Fruit fly (Drosophila melanogaster): ENCODE measurements around the gene fit.

Gene fit

DNA sequence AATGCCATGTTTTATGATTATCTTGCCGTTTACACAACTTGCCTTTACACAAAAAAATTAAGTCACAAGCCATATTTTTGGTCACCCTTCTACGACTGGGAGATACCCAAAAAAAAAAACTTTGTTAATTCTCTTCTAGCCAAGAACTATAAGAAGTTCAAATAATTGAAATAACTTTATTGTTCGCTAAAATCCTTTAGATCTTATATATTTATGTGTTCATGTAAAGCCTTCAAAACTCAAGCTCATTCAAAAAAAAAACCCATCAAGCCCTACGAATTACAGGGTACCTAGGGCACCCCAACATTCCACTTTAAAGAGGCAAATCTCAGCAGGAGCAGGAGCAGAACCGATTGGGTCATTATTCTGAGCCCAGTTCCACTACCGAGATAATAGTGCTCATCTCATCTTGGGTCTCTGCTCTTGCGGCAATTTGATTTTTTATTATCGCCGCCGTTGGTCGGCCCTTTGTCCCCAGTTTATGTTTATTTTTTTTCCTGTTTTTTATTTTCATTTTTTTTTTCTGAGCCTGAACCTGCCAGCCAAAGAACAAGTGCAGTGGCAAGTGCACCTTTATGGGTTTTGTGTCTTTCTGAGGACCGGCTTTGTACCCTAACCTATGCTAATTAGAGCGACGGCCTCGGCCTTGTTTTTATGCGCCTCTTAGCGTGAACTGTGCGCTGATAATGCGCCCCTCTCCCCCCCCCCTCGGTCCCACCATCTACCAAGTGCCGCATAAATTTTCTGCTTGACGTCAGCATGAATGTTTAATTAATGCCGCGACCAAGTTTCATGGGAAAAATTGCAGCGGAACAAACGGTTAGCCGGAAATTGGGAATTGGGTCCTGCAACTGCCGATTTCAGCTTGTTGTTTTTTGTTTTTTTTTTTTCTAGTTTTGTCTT, 42.5 kb downstream of the fit start:
- TF ChIP-seq ttk (optimal IDR thresholded peaks at IDR 0.05) (no peak), psq (optimal IDR thresholded peaks at IDR 0.05) (no peak), Myc (optimal IDR thresholded peaks at IDR 0.05) (no peak), h (optimal IDR thresholded peaks at IDR 0.05) (no peak), insv (optimal IDR thresholded peaks at IDR 0.05) (no peak), Sin3A (optimal IDR thresholded peaks at IDR 0.05) (no peak)

DNA sequence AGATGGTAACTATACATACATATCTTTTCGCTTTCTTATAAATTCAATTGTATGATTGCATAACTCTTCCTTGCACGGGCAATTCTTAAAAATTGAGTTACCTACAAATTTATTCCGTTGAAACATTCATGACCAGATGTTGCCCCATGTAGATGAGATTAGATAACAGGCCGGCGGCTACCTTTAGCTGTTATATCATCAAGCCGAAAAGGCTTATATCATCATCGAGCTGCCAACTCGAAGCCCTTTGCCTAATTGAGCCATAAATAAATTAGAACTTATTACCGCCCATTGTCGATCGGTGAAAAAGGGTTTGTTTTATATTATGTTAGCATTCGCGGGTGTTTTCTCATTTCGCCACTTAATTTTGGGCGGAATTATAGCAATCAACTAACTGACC, 43.8 kb downstream of the fit start:
- TF ChIP-seq psq (optimal IDR thresholded peaks at IDR 0.05) (no peak), insv (optimal IDR thresholded peaks at IDR 0.05) (no peak), h (optimal IDR thresholded peaks at IDR 0.05) (no peak), Myc (optimal IDR thresholded peaks at IDR 0.05) (no peak), Sin3A (optimal IDR thresholded peaks at IDR 0.05) (no peak), ttk (optimal IDR thresholded peaks at IDR 0.05) (no peak)

DNA sequence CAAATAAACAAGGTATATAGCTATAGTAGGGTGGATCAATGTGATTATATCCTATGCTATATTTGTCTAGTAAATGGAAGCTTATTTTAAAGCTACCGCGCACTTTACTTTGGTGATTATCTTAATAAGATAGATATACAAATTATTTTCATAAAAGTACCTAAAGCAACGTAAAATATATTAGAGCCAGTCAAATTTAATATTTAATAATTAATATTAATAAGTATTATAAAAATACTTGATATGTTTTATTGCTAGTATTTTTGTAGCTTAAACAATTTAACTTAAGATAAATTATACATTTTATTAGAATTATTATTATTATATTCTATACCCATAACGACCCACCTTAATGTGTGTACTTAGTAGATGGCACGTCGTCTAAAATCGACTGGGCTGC, 44.6 kb downstream of the fit start:
- TF ChIP-seq Sin3A (optimal IDR thresholded peaks at IDR 0.05) = no peak
- TF ChIP-seq insv (optimal IDR thresholded peaks at IDR 0.05) = no peak
- TF ChIP-seq Myc (optimal IDR thresholded peaks at IDR 0.05) = no peak
- no peak for TF ChIP-seq psq (optimal IDR thresholded peaks at IDR 0.05)
- TF ChIP-seq h (optimal IDR thresholded peaks at IDR 0.05) = no peak
- TF ChIP-seq ttk (optimal IDR thresholded peaks at IDR 0.05) = no peak

dm6 chr3R:21838505-21838956, 45.7 kb downstream of the fit start:
- no peak for TF ChIP-seq insv (optimal IDR thresholded peaks at IDR 0.05)
- no peak for TF ChIP-seq psq (optimal IDR thresholded peaks at IDR 0.05)
- TF ChIP-seq Myc (optimal IDR thresholded peaks at IDR 0.05) = no peak
- no peak for TF ChIP-seq Sin3A (optimal IDR thresholded peaks at IDR 0.05)
- TF ChIP-seq ttk (optimal IDR thresholded peaks at IDR 0.05) = no peak
- no peak for TF ChIP-seq h (optimal IDR thresholded peaks at IDR 0.05)

- TF ChIP-seq Sin3A (optimal IDR thresholded peaks at IDR 0.05) (no peak), h (optimal IDR thresholded peaks at IDR 0.05) (no peak), insv (optimal IDR thresholded peaks at IDR 0.05) (no peak), psq (optimal IDR thresholded peaks at IDR 0.05) (no peak), ttk (optimal IDR thresholded peaks at IDR 0.05) (no peak), Myc (optimal IDR thresholded peaks at IDR 0.05) (no peak)
Measured at dm6 chr3R:21837069-21837977, 46.9 kb downstream of the fit start.

DNA sequence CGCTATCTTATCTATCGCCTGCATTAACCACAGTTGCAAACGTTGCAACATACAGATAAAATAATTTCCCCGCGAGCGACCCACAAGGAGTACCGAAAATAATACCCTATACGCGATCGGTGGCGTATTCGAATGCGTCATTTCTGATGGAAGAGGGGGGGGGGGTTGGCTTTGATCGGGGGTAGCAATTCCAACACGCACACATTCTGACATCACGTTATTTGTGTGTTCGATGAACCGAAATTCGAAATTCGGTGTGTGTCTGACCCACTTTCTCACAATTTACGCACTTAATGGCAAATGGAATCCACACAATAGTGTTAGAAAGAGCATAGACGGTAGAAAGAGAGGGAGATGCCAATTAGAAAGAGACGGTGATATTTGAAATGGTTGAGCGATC, 47.6 kb downstream of the fit start:
- no peak for TF ChIP-seq psq (optimal IDR thresholded peaks at IDR 0.05)
- no peak for TF ChIP-seq h (optimal IDR thresholded peaks at IDR 0.05)
- no peak for TF ChIP-seq insv (optimal IDR thresholded peaks at IDR 0.05)
- no peak for TF ChIP-seq ttk (optimal IDR thresholded peaks at IDR 0.05)
- no peak for TF ChIP-seq Myc (optimal IDR thresholded peaks at IDR 0.05)
- no peak for TF ChIP-seq Sin3A (optimal IDR thresholded peaks at IDR 0.05)

- TF ChIP-seq Myc (optimal IDR thresholded peaks at IDR 0.05) (no peak), h (optimal IDR thresholded peaks at IDR 0.05) (no peak), ttk (optimal IDR thresholded peaks at IDR 0.05) (no peak), insv (optimal IDR thresholded peaks at IDR 0.05) (no peak), Sin3A (optimal IDR thresholded peaks at IDR 0.05) (no peak), psq (optimal IDR thresholded peaks at IDR 0.05) (no peak)
Measured at dm6 chr3R:21836201-21836504, 48.1 kb downstream of the fit start.

DNA sequence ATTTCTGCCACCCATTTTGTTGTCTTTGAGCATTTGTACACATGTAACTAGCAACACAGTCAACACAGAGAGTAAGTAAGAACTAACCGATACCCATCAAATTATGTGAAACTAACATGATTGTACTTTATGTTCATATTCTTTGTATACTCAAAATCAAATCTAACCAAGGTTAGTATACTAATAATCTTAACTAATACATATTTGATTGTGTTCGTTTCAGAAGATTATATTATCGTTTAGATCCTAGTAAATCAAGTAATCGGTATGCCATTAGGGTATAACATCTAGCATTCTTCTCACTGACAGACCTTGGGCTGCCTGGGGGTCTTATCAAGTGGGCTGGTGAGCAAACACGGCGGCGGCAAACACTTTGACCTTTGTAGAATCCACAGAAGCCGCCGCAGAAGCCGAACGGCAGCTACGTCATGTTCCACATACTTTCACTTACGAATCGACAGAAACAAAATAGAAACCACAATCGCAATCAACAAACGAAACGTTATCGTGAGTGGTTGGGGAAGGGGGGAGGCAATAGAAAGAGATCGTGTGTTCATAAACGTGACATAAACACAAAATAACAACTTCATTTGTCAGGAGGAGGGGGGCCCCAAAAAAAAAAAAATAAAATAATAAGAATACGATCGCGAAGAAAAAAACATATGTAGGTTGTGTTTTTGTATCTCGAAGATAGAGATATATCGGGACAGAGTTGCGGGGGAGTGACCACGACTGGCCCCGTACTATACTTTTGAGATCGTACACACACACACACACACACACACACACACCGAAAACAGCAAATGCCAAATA, 48.7 kb downstream of the fit start:
- no peak for TF ChIP-seq Myc (optimal IDR thresholded peaks at IDR 0.05)
- TF ChIP-seq ttk (optimal IDR thresholded peaks at IDR 0.05) = no peak
- no peak for TF ChIP-seq h (optimal IDR thresholded peaks at IDR 0.05)
- no peak for TF ChIP-seq Sin3A (optimal IDR thresholded peaks at IDR 0.05)
- TF ChIP-seq insv (optimal IDR thresholded peaks at IDR 0.05) = no peak
- no peak for TF ChIP-seq psq (optimal IDR thresholded peaks at IDR 0.05)

- TF ChIP-seq h (optimal IDR thresholded peaks at IDR 0.05) = no peak
- TF ChIP-seq ttk (optimal IDR thresholded peaks at IDR 0.05) = no peak
- TF ChIP-seq psq (optimal IDR thresholded peaks at IDR 0.05) = no peak
- TF ChIP-seq insv (optimal IDR thresholded peaks at IDR 0.05) = no peak
- no peak for TF ChIP-seq Sin3A (optimal IDR thresholded peaks at IDR 0.05)
- no peak for TF ChIP-seq Myc (optimal IDR thresholded peaks at IDR 0.05)
Measured at dm6 chr3R:21834234-21835070, 49.8 kb downstream of the fit start.

All from Kc167 (cell line).